Worm (Caenorhabditis elegans): ENCODE data around the gene srh-250.

ce11 chrII:3917985-3918633, 39.7 kb downstream of the srh-250 start:
- no peak for TF ChIP-seq him-1 (tag; optimal IDR thresholded peaks at IDR 0.05)
- TF ChIP-seq W03F9.2 (tag; optimal IDR thresholded peaks at IDR 0.05), result no peak
- TF ChIP-seq dao-5 (tag; optimal IDR thresholded peaks at IDR 0.05), result no peak

Data from whole organism, L4/young adult.